Fruit fly (Drosophila melanogaster) whole organism, prepupa: Measurements from ENCODE around the gene Ir68b.
A peak's percentile ranks its signal among the peaks of the same experiment; 100 is the strongest.

Source experiments
- Blimp-1 ChIP-seq: fragments of 200-800 bp; sonication (Bioruptor generic); optimal IDR thresholded peaks from 3 replicates; lab custom pipeline; 2017; ENCODE audit warnings: missing biosample characterization, missing genetic modification characterization, mild to moderate bottlenecking, moderate library complexity, missing genetic modification reagents
- CG10669 ChIP-seq: fragments of 200-800 bp; sonication (Bioruptor generic); optimal IDR thresholded peaks from 3 replicates; lab custom pipeline; 2018; ENCODE audit warnings: missing biosample characterization, mild to moderate bottlenecking, missing genetic modification characterization, moderate library complexity
- CG11294 ChIP-seq: fragments of 200-800 bp; sonication (Bioruptor generic); IDR thresholded peaks from 2 replicates; pipeline ENCODE4 v1.3.6; 2022; ENCODE audit warnings: missing biosample characterization, missing genetic modification characterization
- CG11762 ChIP-seq: fragments of 200-800 bp; sonication (Bioruptor generic); optimal IDR thresholded peaks from 3 replicates; lab custom pipeline; 2016; ENCODE audit warnings: missing biosample characterization, missing genetic modification characterization; ENCODE audit not compliant: insufficient read depth
- CG11902 ChIP-seq: fragments of 200-800 bp; sonication (Bioruptor generic); optimal IDR thresholded peaks from 3 replicates; lab custom pipeline; 2016; ENCODE audit warnings: missing biosample characterization, missing genetic modification characterization
- CG15336 ChIP-seq: fragments of 200-800 bp; sonication (Bioruptor generic); IDR thresholded peaks from 2 replicates; pipeline ENCODE4 v1.3.6; 2022; ENCODE audit warnings: missing biosample characterization, missing genetic modification characterization
- CG1621 ChIP-seq: fragments of 200-800 bp; sonication (Bioruptor generic); optimal IDR thresholded peaks from 3 replicates; lab custom pipeline; 2018; ENCODE audit warnings: missing biosample characterization, mild to moderate bottlenecking, missing genetic modification characterization
- CG16779 ChIP-seq: fragments of 200-800 bp; sonication (Bioruptor generic); optimal IDR thresholded peaks from 3 replicates; lab custom pipeline; 2017; ENCODE audit warnings: missing biosample characterization, mild to moderate bottlenecking, missing genetic modification characterization
- CG3032 ChIP-seq: fragments of 200-800 bp; optimal IDR thresholded peaks from 2 replicates; lab custom pipeline; 2019; ENCODE audit warnings: missing biosample characterization, mild to moderate bottlenecking, missing genetic modification characterization, moderate library complexity
- CG31627 ChIP-seq: fragments of 200-800 bp; sonication (Bioruptor generic); optimal IDR thresholded peaks from 3 replicates; lab custom pipeline; 2016; ENCODE audit warnings: missing biosample characterization, missing genetic modification characterization
- CG32006 ChIP-seq: fragments of 200-800 bp; sonication (Bioruptor generic); optimal IDR thresholded peaks from 3 replicates; lab custom pipeline; 2017; ENCODE audit warnings: missing biosample characterization, mild to moderate bottlenecking, missing genetic modification characterization
- CG4318 ChIP-seq: fragments of 200-800 bp; sonication (Bioruptor generic); optimal IDR thresholded peaks from 3 replicates; lab custom pipeline; 2017; ENCODE audit warnings: missing biosample characterization, mild to moderate bottlenecking, missing genetic modification characterization
- CG6163 ChIP-seq: fragments of 200-800 bp; sonication (Bioruptor generic); IDR thresholded peaks from 3 replicates; pipeline ENCODE4 v1.3.6; 2022; ENCODE audit warnings: missing biosample characterization, missing genetic modification characterization
- CG6276 ChIP-seq: fragments of 200-800 bp; sonication (Bioruptor generic); optimal IDR thresholded peaks from 2 replicates; lab custom pipeline; 2017; ENCODE audit warnings: missing biosample characterization, mild to moderate bottlenecking, missing genetic modification characterization
- CG6792 ChIP-seq: fragments of 200-800 bp; sonication (Bioruptor generic); optimal IDR thresholded peaks from 3 replicates; lab custom pipeline; 2016; ENCODE audit warnings: missing biosample characterization, missing genetic modification characterization
- CG6808 ChIP-seq: fragments of 200-800 bp; sonication (Bioruptor generic); optimal IDR thresholded peaks from 3 replicates; lab custom pipeline; 2017; ENCODE audit warnings: missing biosample characterization, missing genetic modification characterization, mild to moderate bottlenecking, moderate library complexity, missing genetic modification reagents
- CG6854 ChIP-seq: fragments of 200-800 bp; sonication (Bioruptor generic); optimal IDR thresholded peaks from 2 replicates; lab custom pipeline; 2017; ENCODE audit warnings: missing biosample characterization, mild to moderate bottlenecking, missing genetic modification characterization
- CG7368 ChIP-seq: fragments of 200-800 bp; sonication (Bioruptor generic); optimal IDR thresholded peaks from 3 replicates; lab custom pipeline; 2016; ENCODE audit warnings: missing biosample characterization, missing genetic modification characterization
- CG8319 ChIP-seq: fragments of 200-800 bp; sonication (Bioruptor generic); optimal IDR thresholded peaks from 3 replicates; lab custom pipeline; 2016; ENCODE audit warnings: missing biosample characterization, missing genetic modification characterization
- CG9139 ChIP-seq: fragments of 200-800 bp; sonication (Bioruptor generic); optimal IDR thresholded peaks from 3 replicates; lab custom pipeline; 2017; ENCODE audit warnings: missing biosample characterization, mild to moderate bottlenecking, missing genetic modification characterization
- Eip75B ChIP-seq: fragments of 200-800 bp; sonication (Bioruptor generic); optimal IDR thresholded peaks from 3 replicates; lab custom pipeline; 2016; ENCODE audit warnings: missing biosample characterization, missing genetic modification characterization
- Eip78C ChIP-seq: fragments of 200-800 bp; sonication (Bioruptor generic); peaks from one replicate; lab custom pipeline; 2016; ENCODE audit warnings: missing biosample characterization, missing genetic modification characterization
- Eip93F ChIP-seq: fragments of 200-800 bp; sonication (Bioruptor generic); optimal IDR thresholded peaks from 2 replicates; lab custom pipeline; 2016; ENCODE audit warnings: missing biosample characterization, mild to moderate bottlenecking, missing genetic modification characterization
- Ets21C ChIP-seq: fragments of 200-800 bp; sonication (Bioruptor generic); optimal IDR thresholded peaks from 3 replicates; lab custom pipeline; 2016; ENCODE audit warnings: missing biosample characterization, missing genetic modification characterization
- Ets96B ChIP-seq: fragments of 200-800 bp; optimal IDR thresholded peaks from 2 replicates; lab custom pipeline; 2019; ENCODE audit warnings: missing biosample characterization, mild to moderate bottlenecking, missing genetic modification characterization, moderate library complexity
- Hr38 ChIP-seq: sonication (Bioruptor generic); optimal IDR thresholded peaks from 2 replicates; lab custom pipeline; 2016; ENCODE audit warnings: missing biosample characterization, missing genetic modification characterization
- Hr39 ChIP-seq: fragments of 200-800 bp; sonication (Bioruptor generic); optimal IDR thresholded peaks from 2 replicates; lab custom pipeline; 2016; ENCODE audit warnings: missing biosample characterization, missing genetic modification characterization
- Hr4 ChIP-seq: fragments of 200-800 bp; sonication (Bioruptor generic); optimal IDR thresholded peaks from 3 replicates; lab custom pipeline; 2016; ENCODE audit warnings: missing biosample characterization, missing genetic modification characterization
- Met ChIP-seq: fragments of 200-800 bp; sonication (Bioruptor generic); optimal IDR thresholded peaks from 3 replicates; lab custom pipeline; 2016; ENCODE audit warnings: missing biosample characterization, missing genetic modification characterization
- Smox ChIP-seq: fragments of 200-800 bp; sonication (Bioruptor generic); optimal IDR thresholded peaks from 3 replicates; lab custom pipeline; 2016; ENCODE audit warnings: missing biosample characterization, missing genetic modification characterization
- Sox14 ChIP-seq: fragments of 200-800 bp; sonication (Bioruptor generic); optimal IDR thresholded peaks from 3 replicates; lab custom pipeline; 2016; ENCODE audit warnings: missing biosample characterization, missing genetic modification characterization
- Sox15 ChIP-seq: fragments of 200-800 bp; sonication (Bioruptor generic); optimal IDR thresholded peaks from 3 replicates; lab custom pipeline; 2016; ENCODE audit warnings: missing biosample characterization, missing genetic modification characterization
- achi ChIP-seq: fragments of 200-800 bp; sonication (Bioruptor generic); optimal IDR thresholded peaks from 3 replicates; lab custom pipeline; 2016; ENCODE audit warnings: missing biosample characterization, missing genetic modification characterization
- acj6 ChIP-seq: fragments of 200-800 bp; sonication (Bioruptor generic); optimal IDR thresholded peaks from 3 replicates; lab custom pipeline; 2016; ENCODE audit warnings: missing biosample characterization, missing genetic modification characterization
- eg ChIP-seq: fragments of 200-800 bp; sonication (Bioruptor generic); IDR thresholded peaks from 3 replicates; pipeline ENCODE4 v1.3.6; 2022; ENCODE audit warnings: missing biosample characterization, missing genetic modification characterization
- fd59A ChIP-seq: fragments of 200-800 bp; sonication (Bioruptor generic); optimal IDR thresholded peaks from 2 replicates; lab custom pipeline; 2017; ENCODE audit warnings: missing biosample characterization, mild to moderate bottlenecking, missing genetic modification characterization, missing genetic modification reagents
- fd85E ChIP-seq: fragments of 200-800 bp; sonication (Bioruptor generic); optimal IDR thresholded peaks from 3 replicates; lab custom pipeline; 2016; ENCODE audit warnings: missing biosample characterization, missing genetic modification characterization
- fkh ChIP-seq: fragments of 200-800 bp; sonication (Bioruptor generic); optimal IDR thresholded peaks from 3 replicates; lab custom pipeline; 2017; ENCODE audit warnings: missing biosample characterization, mild to moderate bottlenecking, missing genetic modification characterization, moderate library complexity
- lz ChIP-seq: fragments of 200-800 bp; sonication (Bioruptor generic); optimal IDR thresholded peaks from 3 replicates; lab custom pipeline; 2016; ENCODE audit warnings: missing biosample characterization, missing genetic modification characterization
- net ChIP-seq: fragments of 200-800 bp; sonication (Bioruptor generic); optimal IDR thresholded peaks from 3 replicates; lab custom pipeline; 2016; ENCODE audit warnings: missing biosample characterization, missing genetic modification characterization
- pdm3 ChIP-seq: fragments of 200-800 bp; sonication (Bioruptor generic); optimal IDR thresholded peaks from 3 replicates; lab custom pipeline; 2016; ENCODE audit warnings: missing biosample characterization, missing genetic modification characterization
- salr ChIP-seq, 2 experiments: fragments of 200-800 bp; sonication (Bioruptor generic); optimal IDR thresholded peaks; 3 replicates each; lab custom pipeline; 2016 to 2018; ENCODE audit warnings: missing biosample characterization in 2 of 2, missing genetic modification characterization in 2 of 2, mild to moderate bottlenecking in 1 of 2
- spab ChIP-seq: fragments of 200-800 bp; sonication (Bioruptor generic); optimal IDR thresholded peaks from 2 replicates; lab custom pipeline; 2017; ENCODE audit warnings: missing biosample characterization, mild to moderate bottlenecking, missing genetic modification characterization, missing genetic modification reagents
- svp ChIP-seq: fragments of 200-800 bp; sonication (Bioruptor generic); peaks from one replicate; lab custom pipeline; 2016; ENCODE audit warnings: missing biosample characterization, missing genetic modification characterization
- topi ChIP-seq: fragments of 200-800 bp; sonication (Bioruptor generic); optimal IDR thresholded peaks from 3 replicates; lab custom pipeline; 2016; ENCODE audit warnings: missing biosample characterization, missing genetic modification characterization

The Ir68b gene

DNA sequence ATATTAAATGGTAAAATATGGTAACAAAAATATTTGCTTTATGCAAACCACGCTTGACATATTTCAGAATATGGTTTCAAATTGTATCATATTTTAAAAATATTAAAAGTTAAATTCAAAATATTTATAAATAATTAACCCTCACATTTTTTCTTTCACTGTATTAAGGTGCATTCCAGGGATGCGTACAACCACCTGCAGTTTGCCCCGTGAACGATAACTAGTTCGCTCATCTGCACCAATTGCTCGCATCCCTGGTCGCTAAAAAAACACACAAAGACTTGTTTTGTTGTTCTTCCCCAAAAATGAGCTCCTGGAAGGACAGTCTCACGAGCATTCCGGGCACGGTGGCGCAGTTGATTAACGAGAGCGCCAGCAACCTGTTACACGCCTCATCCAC lies 4.7 kb upstream of the Ir68b start, which contains the start of gene DEF8 (continued):
- TF ChIP-seq CG6276 (GFP tag; lab: Kevin White, UChicago) (peak; percentile 69), CG10669 (peak; percentile 69), Blimp-1 (GFP tag; lab: Kevin White, UChicago) (peak; percentile 18), Ets21C (GFP tag; lab: Kevin White, UChicago) (peak; percentile 33), Eip93F (GFP tag; lab: Kevin White, UChicago) (no peak), fkh (GFP tag; lab: Kevin White, UChicago) (no peak), pdm3 (no peak), CG11902 (peak; percentile 49), svp (GFP tag; lab: Kevin White, UChicago) (peak; percentile 84), fd59A (GFP tag; lab: Kevin White, UChicago) (peak; percentile 53), CG11762 (GFP tag; lab: Kevin White, UChicago) (peak; percentile 66), Smox (GFP tag; lab: Kevin White, UChicago) (no peak), Hr4 (GFP tag; lab: Kevin White, UChicago) (no peak), CG6792 (GFP tag; lab: Kevin White, UChicago) (peak; percentile 59), Sox15 (GFP tag; lab: Kevin White, UChicago) (peak; percentile 9), CG1621 (tag; lab: Kevin White, UChicago) (peak; percentile 55), salr (GFP tag; optimal IDR thresholded peaks at IDR 0.05; lab: Kevin White, UChicago) (peak in 1 of 2 experiments; percentile 31), CG15336 (GFP tag; lab: Robert Waterston, UW) (peak; percentile 92), CG31627 (GFP tag; lab: Kevin White, UChicago) (peak; percentile 55)

DNA sequence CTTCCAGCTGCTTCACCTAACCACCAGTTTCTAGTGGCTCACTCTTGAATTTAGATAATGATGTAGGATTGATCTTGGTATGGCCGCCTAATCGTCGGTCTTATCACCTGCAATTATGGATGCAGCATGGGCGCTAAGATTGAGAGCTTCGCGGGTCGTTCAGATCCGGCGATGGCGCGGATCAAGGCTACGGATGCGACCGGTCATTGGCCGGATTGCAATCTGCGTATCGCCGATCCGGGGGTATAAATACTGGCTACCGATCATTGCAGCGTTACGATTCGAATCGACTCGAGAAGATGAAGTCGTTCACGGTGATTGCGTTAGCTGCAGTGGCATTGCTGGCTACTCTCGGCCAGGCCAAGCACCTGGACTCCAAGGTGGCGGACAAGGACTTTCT lies 1.9 kb upstream of the Ir68b start, which contains the start of gene Lsp2:
Gene Lsp2 (plus strand): TSS at position 283 of the 400 bp plus-strand sequence.
- peak; percentile 91 for TF ChIP-seq svp (GFP tag; lab: Kevin White, UChicago)
- TF ChIP-seq Hr38 (GFP tag; lab: Kevin White, UChicago), result no peak

- peak; percentile 85 for TF ChIP-seq Smox (GFP tag; lab: Kevin White, UChicago)
- TF ChIP-seq svp (GFP tag; lab: Kevin White, UChicago), result peak; percentile 87
- TF ChIP-seq Eip78C (GFP tag; lab: Kevin White, UChicago), result peak; percentile 95
- TF ChIP-seq Sox15 (GFP tag; lab: Kevin White, UChicago), result no peak
- TF ChIP-seq net, result peak; percentile 93
- TF ChIP-seq CG11902, result no peak
- peak; percentile 85 for TF ChIP-seq CG6792 (GFP tag; lab: Kevin White, UChicago)
- TF ChIP-seq CG6163 (GFP tag; lab: Robert Waterston, UW), result peak; percentile 93
- TF ChIP-seq CG11762 (GFP tag; lab: Kevin White, UChicago), result peak; percentile 49
- peak; percentile 81 for TF ChIP-seq CG10669
- peak; percentile 55; the same call in 1 of the 2 replicates for TF ChIP-seq CG11294 (GFP tag; lab: Robert Waterston, UW)
- peak; percentile 74 for TF ChIP-seq CG6808 (GFP tag; lab: Kevin White, UChicago)
- TF ChIP-seq CG32006, result no peak
- no peak for TF ChIP-seq Hr38 (GFP tag; lab: Kevin White, UChicago)
- peak; percentile 50 for TF ChIP-seq Ets96B (tag; lab: Kevin White, UChicago)
- peak; percentile 89 for TF ChIP-seq Eip75B
- TF ChIP-seq Sox14 (GFP tag; lab: Kevin White, UChicago), result peak; percentile 67
- no peak for TF ChIP-seq CG6276 (GFP tag; lab: Kevin White, UChicago)
- peak; percentile 89 for TF ChIP-seq eg (GFP tag; lab: Robert Waterston, UW)
- peak; percentile 91 for TF ChIP-seq Met (GFP tag; lab: Kevin White, UChicago)
- TF ChIP-seq achi (GFP tag; lab: Kevin White, UChicago), result peak; percentile 99
- TF ChIP-seq pdm3, result peak; percentile 86
- peak; percentile 86 for TF ChIP-seq fkh (GFP tag; lab: Kevin White, UChicago)
- TF ChIP-seq CG6854 (GFP tag; lab: Kevin White, UChicago), result peak; percentile 97
- TF ChIP-seq CG3032, result peak; percentile 70
- peak; percentile 83 for TF ChIP-seq acj6 (GFP tag; lab: Kevin White, UChicago)
- peak; percentile 90 for TF ChIP-seq CG7368 (GFP tag; lab: Kevin White, UChicago)
- no peak for TF ChIP-seq spab (GFP tag; lab: Kevin White, UChicago)
- TF ChIP-seq Hr39 (GFP tag; lab: Kevin White, UChicago), result peak; percentile 74
- TF ChIP-seq topi (GFP tag; lab: Kevin White, UChicago), result peak; percentile 90
- TF ChIP-seq fd85E (GFP tag; lab: Kevin White, UChicago), result peak; percentile 89
- peak; percentile 84 for TF ChIP-seq CG31627 (GFP tag; lab: Kevin White, UChicago)
- peak; percentile 93 for TF ChIP-seq CG8319 (GFP tag; lab: Kevin White, UChicago)
- peak; percentile 90 for TF ChIP-seq lz
- TF ChIP-seq Blimp-1 (GFP tag; lab: Kevin White, UChicago), result peak; percentile 77
- peak; percentile 52 for TF ChIP-seq Hr4 (GFP tag; lab: Kevin White, UChicago)
- peak; percentile 0 for TF ChIP-seq Eip93F (GFP tag; lab: Kevin White, UChicago)
- TF ChIP-seq CG16779 (tag; lab: Kevin White, UChicago), result peak; percentile 79
- TF ChIP-seq CG9139 (GFP tag; lab: Kevin White, UChicago), result peak; percentile 85
- no peak for TF ChIP-seq CG4318 (GFP tag; lab: Kevin White, UChicago)
These were observed 2.2 kb downstream of the Ir68b start, which contains the start of gene yps for dm6 chr3L:12124975-12125374. yps (minus strand) TSS chr3L:12125150.
